Fruit fly (Drosophila melanogaster) whole organism, embryonic: ENCODE results near the gene CG34409.
A peak's percentile ranks its signal among the peaks of the same experiment; 100 is the strongest.

Experiments used
- B-H2 ChIP-seq: fragments of 200-800 bp; sonication (Bioruptor generic); optimal IDR thresholded peaks from 2 replicates; lab custom pipeline; 2018; ENCODE audit warnings: missing biosample characterization, mild to moderate bottlenecking, missing genetic modification characterization
- CG10979 ChIP-seq: fragments of 200-800 bp; sonication (Bioruptor generic); optimal IDR thresholded peaks from 2 replicates; lab custom pipeline; 2018; ENCODE audit warnings: missing biosample characterization, mild to moderate bottlenecking, missing genetic modification characterization, moderate library complexity
- CG14441 ChIP-seq: fragments of 200-800 bp; sonication (Bioruptor generic); IDR thresholded peaks from 2 replicates; pipeline ENCODE4 v1.3.6; 2022; ENCODE audit warnings: missing biosample characterization, missing genetic modification characterization
- CG14860 ChIP-seq: fragments of 200-800 bp; sonication (Bioruptor generic); IDR thresholded peaks from 3 replicates; pipeline ENCODE4 v1.3.6; 2022; ENCODE audit warnings: missing biosample characterization, missing genetic modification characterization; ENCODE audit not compliant: partially characterized antibody
- CG15479 ChIP-seq: fragments of 200-800 bp; sonication (Bioruptor generic); optimal IDR thresholded peaks from 3 replicates; lab custom pipeline; 2019; ENCODE audit warnings: missing biosample characterization, mild to moderate bottlenecking, missing genetic modification characterization, moderate library complexity
- CG17802 ChIP-seq: fragments of 200-800 bp; sonication (Bioruptor generic); optimal IDR thresholded peaks from 2 replicates; lab custom pipeline; 2018; ENCODE audit warnings: missing biosample characterization, mild to moderate bottlenecking, missing genetic modification characterization, moderate library complexity
- CG18476 ChIP-seq: fragments of 200-800 bp; sonication (Bioruptor generic); optimal IDR thresholded peaks from 2 replicates; lab custom pipeline; 2016; ENCODE audit warnings: missing biosample characterization, mild to moderate bottlenecking, missing genetic modification characterization
- CG18619 ChIP-seq: fragments of 200-800 bp; sonication (Bioruptor generic); optimal IDR thresholded peaks from 3 replicates; lab custom pipeline; 2017; ENCODE audit warnings: missing biosample characterization, mild to moderate bottlenecking, missing genetic modification characterization
- CG2116 ChIP-seq: fragments of 200-800 bp; sonication (Bioruptor generic); optimal IDR thresholded peaks from 3 replicates; lab custom pipeline; 2018; ENCODE audit warnings: missing biosample characterization, mild to moderate bottlenecking, missing genetic modification characterization
- CG30403 ChIP-seq: fragments of 200-800 bp; sonication (Bioruptor generic); optimal IDR thresholded peaks from 3 replicates; lab custom pipeline; 2016; ENCODE audit warnings: missing biosample characterization, missing genetic modification characterization
- CG3065 ChIP-seq: fragments of 200-800 bp; sonication (Bioruptor generic); optimal IDR thresholded peaks from 2 replicates; lab custom pipeline; 2016; ENCODE audit warnings: missing biosample characterization, missing genetic modification characterization
- CG33213 ChIP-seq: fragments of 200-800 bp; sonication (Bioruptor generic); optimal IDR thresholded peaks from 3 replicates; lab custom pipeline; 2016; ENCODE audit warnings: missing biosample characterization, missing genetic modification characterization
- CG3407 ChIP-seq: fragments of 200-800 bp; sonication (Bioruptor generic); optimal IDR thresholded peaks from 2 replicates; lab custom pipeline; 2018; ENCODE audit warnings: missing biosample characterization, mild to moderate bottlenecking, missing genetic modification characterization
- CG3726 ChIP-seq: fragments of 200-800 bp; sonication (Bioruptor generic); IDR thresholded peaks from 3 replicates; pipeline ENCODE4, ENCODE4 v1.3.6; 2022; ENCODE audit warnings: missing biosample characterization, missing genetic modification characterization
- CG3847 ChIP-seq: fragments of 200-800 bp; sonication (Bioruptor generic); IDR thresholded peaks from 2 replicates; pipeline ENCODE4 v1.3.6; 2022; ENCODE audit warnings: missing biosample characterization, missing genetic modification characterization
- CG3995 ChIP-seq: fragments of 200-800 bp; sonication (Bioruptor generic); optimal IDR thresholded peaks from 3 replicates; lab custom pipeline; 2016; ENCODE audit warnings: missing biosample characterization, missing genetic modification characterization
- CG4617 ChIP-seq: fragments of 200-800 bp; sonication (Bioruptor generic); optimal IDR thresholded peaks from 3 replicates; lab custom pipeline; 2016; ENCODE audit warnings: missing biosample characterization, missing genetic modification characterization, borderline replicate concordance
- CG7357 ChIP-seq: fragments of 200-800 bp; sonication (Bioruptor generic); IDR thresholded peaks from 3 replicates; pipeline ENCODE4 v1.3.6; 2022; ENCODE audit warnings: missing biosample characterization, missing genetic modification characterization
- CG8290 ChIP-seq, 3 experiments: fragments of 200-800 bp; sonication (Bioruptor generic); optimal IDR thresholded peaks; 2 replicates each; lab custom pipeline; 2016 to 2019; ENCODE audit warnings: missing biosample characterization in 3 of 3, missing genetic modification characterization in 3 of 3, mild to moderate bottlenecking in 2 of 3, moderate library complexity in 1 of 3
- Camta ChIP-seq: fragments of 200-800 bp; sonication (Bioruptor generic); optimal IDR thresholded peaks from 2 replicates; lab custom pipeline; 2016; ENCODE audit warnings: missing biosample characterization, missing genetic modification characterization
- Dbx ChIP-seq: fragments of 200-800 bp; sonication (Bioruptor generic); IDR thresholded peaks from 3 replicates; pipeline ENCODE4 v1.3.6; 2022; ENCODE audit warnings: missing biosample characterization, missing genetic modification characterization
- Dip2 ChIP-seq: fragments of 200-800 bp; sonication (Bioruptor generic); IDR thresholded peaks from 2 replicates; pipeline ENCODE4 v1.3.6; 2022; ENCODE audit warnings: missing biosample characterization, missing genetic modification characterization
- ERR ChIP-seq: fragments of 200-800 bp; sonication (Bioruptor generic); optimal IDR thresholded peaks from 2 replicates; lab custom pipeline; 2016; ENCODE audit warnings: missing biosample characterization, missing genetic modification characterization
- Eip74EF ChIP-seq, 2 experiments: fragments of 200-800 bp in 1 of 2; fragments of >200 bp in 1 of 2; sonication (Bioruptor generic) in 1 of 2; optimal IDR thresholded peaks; 2 replicates each; lab custom pipeline; 2017 to 2019; ENCODE audit warnings: missing biosample characterization in 2 of 2, missing genetic modification characterization in 2 of 2, mild to moderate bottlenecking in 1 of 2, moderate library complexity in 1 of 2
- Elba2 ChIP-seq: fragments of 200-800 bp; sonication (Bioruptor generic); optimal IDR thresholded peaks from 3 replicates; lab custom pipeline; 2016; ENCODE audit warnings: missing biosample characterization, missing genetic modification characterization
- Fer1 ChIP-seq: fragments of 200-800 bp; sonication (Bioruptor generic); optimal IDR thresholded peaks from 2 replicates; lab custom pipeline; 2017; ENCODE audit warnings: missing biosample characterization, mild to moderate bottlenecking, missing genetic modification characterization
- H2.0 ChIP-seq: fragments of 200-800 bp; sonication (Bioruptor generic); IDR thresholded peaks from 2 replicates; pipeline ENCODE4 v1.3.6; 2022; ENCODE audit warnings: missing biosample characterization, missing genetic modification characterization
- HLH4C ChIP-seq: fragments of 200-800 bp; sonication (Bioruptor generic); IDR thresholded peaks from 3 replicates; pipeline ENCODE4 v1.3.6; 2022; ENCODE audit warnings: missing biosample characterization, missing genetic modification characterization; ENCODE audit not compliant: partially characterized antibody
- HmgZ ChIP-seq: fragments of 200-800 bp; sonication (Bioruptor generic); optimal IDR thresholded peaks from 2 replicates; lab custom pipeline; 2018; ENCODE audit warnings: missing biosample characterization, mild to moderate bottlenecking, missing genetic modification characterization
- Nf-YA ChIP-seq: fragments of 200-800 bp; sonication (Bioruptor generic); IDR thresholded peaks from 2 replicates; pipeline ENCODE4 v1.3.6; 2022; ENCODE audit warnings: missing biosample characterization, missing genetic modification characterization
- Nf-YB ChIP-seq: fragments of 200-800 bp; sonication (Bioruptor generic); optimal IDR thresholded peaks from 3 replicates; lab custom pipeline; 2019; ENCODE audit warnings: missing biosample characterization, mild to moderate bottlenecking, missing genetic modification characterization, moderate library complexity
- bcd ChIP-seq: fragments of 200-800 bp; sonication (Bioruptor generic); optimal IDR thresholded peaks from 2 replicates; lab custom pipeline; 2017; ENCODE audit warnings: missing biosample characterization, mild to moderate bottlenecking, missing genetic modification characterization
- eyg ChIP-seq: fragments of 200-800 bp; sonication (Bioruptor generic); optimal IDR thresholded peaks from 3 replicates; lab custom pipeline; 2016; ENCODE audit warnings: missing biosample characterization, missing genetic modification characterization
- gfzf ChIP-seq: fragments of 200-800 bp; sonication (Bioruptor generic); optimal IDR thresholded peaks from 2 replicates; lab custom pipeline; 2016; ENCODE audit warnings: missing biosample characterization, mild to moderate bottlenecking, missing genetic modification characterization, moderate library complexity
- gro ChIP-seq: fragments of 200-800 bp; sonication (Bioruptor generic); optimal IDR thresholded peaks from 2 replicates; lab custom pipeline; 2016; ENCODE audit warnings: missing biosample characterization, missing genetic modification characterization
- lab ChIP-seq: fragments of 200-800 bp; sonication (Bioruptor generic); optimal IDR thresholded peaks from 3 replicates; lab custom pipeline; 2017; ENCODE audit warnings: missing biosample characterization, missing genetic modification characterization, mild to moderate bottlenecking, moderate library complexity, missing genetic modification reagents
- lola ChIP-seq, 3 experiments: fragments of >200 bp in 2 of 3; fragments of 200-800 bp in 1 of 3; sonication (Bioruptor generic) in 1 of 3; optimal IDR thresholded peaks; 2 replicates each; lab custom pipeline; 2017 to 2019; ENCODE audit warnings: missing biosample characterization in 3 of 3, missing genetic modification characterization in 3 of 3, mild to moderate bottlenecking in 1 of 3, moderate library complexity in 1 of 3
- phol ChIP-seq: fragments of 200-800 bp; sonication (Bioruptor generic); optimal IDR thresholded peaks from 3 replicates; lab custom pipeline; 2018; ENCODE audit warnings: missing biosample characterization, mild to moderate bottlenecking, missing genetic modification characterization, moderate library complexity
- ro ChIP-seq: fragments of 200-800 bp; sonication (Bioruptor generic); IDR thresholded peaks from 2 replicates; pipeline ENCODE4 v1.3.6; 2022; ENCODE audit warnings: missing biosample characterization, missing genetic modification characterization
- salm ChIP-seq: fragments of 200-800 bp; sonication (Bioruptor generic); optimal IDR thresholded peaks from 2 replicates; lab custom pipeline; 2018; ENCODE audit warnings: missing biosample characterization, mild to moderate bottlenecking, missing genetic modification characterization
- sima ChIP-seq: fragments of 200-800 bp; sonication (Bioruptor generic); optimal IDR thresholded peaks from 2 replicates; lab custom pipeline; 2016; ENCODE audit warnings: missing biosample characterization, missing genetic modification characterization
- slbo ChIP-seq: fragments of 200-800 bp; sonication (Bioruptor generic); IDR thresholded peaks from 2 replicates; pipeline ENCODE4 v1.3.6; 2022; ENCODE audit warnings: missing biosample characterization, missing genetic modification characterization
- tap ChIP-seq: fragments of 200-800 bp; optimal IDR thresholded peaks from 3 replicates; lab custom pipeline; 2019; ENCODE audit warnings: missing biosample characterization, mild to moderate bottlenecking, missing genetic modification characterization, moderate library complexity
- tll ChIP-seq, 2 experiments: fragments of 200-800 bp in 1 of 2; fragments of >200 bp in 1 of 2; sonication (Bioruptor generic) in 1 of 2; optimal IDR thresholded peaks; 2 replicates each; lab custom pipeline; 2017 to 2019; ENCODE audit warnings: missing biosample characterization in 2 of 2, missing genetic modification characterization in 2 of 2, mild to moderate bottlenecking in 1 of 2, moderate library complexity in 1 of 2
- unc-4 ChIP-seq: fragments of 200-800 bp; sonication (Bioruptor generic); IDR thresholded peaks from 2 replicates; pipeline ENCODE4 v1.3.6; 2022; ENCODE audit warnings: missing biosample characterization, missing genetic modification characterization; ENCODE audit not compliant: partially characterized antibody
- vvl ChIP-seq: fragments of 200-800 bp; sonication (Bioruptor generic); IDR thresholded peaks from 2 replicates; pipeline ENCODE4 v1.3.6; 2022; ENCODE audit warnings: missing biosample characterization, missing genetic modification characterization
- zen2 ChIP-seq: fragments of 200-800 bp; sonication (Bioruptor generic); IDR thresholded peaks from 3 replicates; pipeline ENCODE4 v1.3.6; 2022; ENCODE audit warnings: missing biosample characterization, missing genetic modification characterization; ENCODE audit not compliant: partially characterized antibody
- zf30C ChIP-seq: fragments of 200-800 bp; sonication (Bioruptor generic); optimal IDR thresholded peaks from 3 replicates; lab custom pipeline; 2018; ENCODE audit warnings: missing biosample characterization, mild to moderate bottlenecking, missing genetic modification characterization

The CG34409 gene

DNA sequence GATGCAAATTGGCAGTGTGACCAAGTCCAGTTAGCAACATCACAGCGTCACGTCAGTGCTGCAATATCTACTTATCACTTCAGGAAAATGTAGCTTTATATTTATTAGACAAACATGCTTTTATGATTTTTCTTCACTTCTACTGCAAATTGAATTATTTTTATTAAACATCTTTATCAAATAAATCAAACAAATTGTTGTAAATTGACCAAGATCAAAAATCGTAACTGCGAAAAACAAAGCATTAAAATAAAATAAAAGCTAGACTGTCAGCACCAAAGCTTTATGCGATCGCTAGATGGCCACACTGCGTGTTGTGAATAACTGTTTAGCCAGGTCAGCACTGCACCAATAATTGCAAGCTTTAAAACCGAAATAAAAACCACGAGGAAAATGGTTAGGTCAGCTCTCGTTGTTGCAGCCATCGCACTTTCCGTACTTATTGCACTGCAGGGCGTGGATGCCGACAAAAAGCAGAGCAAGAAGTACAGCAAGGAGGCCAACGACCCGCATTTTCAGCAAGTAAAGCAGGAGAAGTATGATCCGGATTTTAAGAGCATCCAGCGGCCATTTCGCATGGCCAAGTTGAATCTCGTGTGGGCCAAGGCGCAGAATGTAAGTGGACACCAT, 45.1 kb upstream of the CG34409 start, which contains the start of the genes CG12945 and CG8507 (continued):
- TF ChIP-seq HmgZ (tag; lab: Kevin White, UChicago) (peak; percentile 77), CG18619 (GFP tag; lab: Kevin White, UChicago) (peak; percentile 14), vvl (GFP tag; lab: Robert Waterston, UW) (peak; percentile 31; the same call in 1 of the 2 replicates), Elba2 (peak; percentile 37), zen2 (GFP tag; lab: Robert Waterston, UW) (no peak), ERR (GFP tag; lab: Kevin White, UChicago) (no peak), CG15479 (GFP tag; lab: Kevin White, UChicago) (peak; percentile 8), unc-4 (0 out of 2 replicates have a peak, but pooled peaks have one; percentile 31), H2.0 (GFP tag; lab: Robert Waterston, UW) (no peak), CG7357 (GFP tag; lab: Robert Waterston, UW) (no peak), CG3407 (no peak), eyg (GFP tag; lab: Kevin White, UChicago) (no peak), CG30403 (GFP tag; lab: Kevin White, UChicago) (peak; percentile 67), slbo (GFP tag; lab: Robert Waterston, UW) (peak; percentile 47; the same call in 1 of the 2 replicates), ro (no peak), CG18476 (peak; percentile 26), CG14441 (0 out of 2 replicates have a peak, but pooled peaks have one; percentile 17), B-H2 (GFP tag; lab: Kevin White, UChicago) (no peak), CG4617 (GFP tag; lab: Kevin White, UChicago) (peak; percentile 41), CG3995 (peak; percentile 88), CG2116 (GFP tag; lab: Kevin White, UChicago) (peak; percentile 59), CG10979 (tag; lab: Kevin White, UChicago) (peak; percentile 31), sima (GFP tag; lab: Kevin White, UChicago) (no peak), CG3065 (GFP tag; lab: Kevin White, UChicago) (no peak), Camta (peak; percentile 44), Dip2 (GFP tag; lab: Robert Waterston, UW) (no peak), bcd (GFP tag; lab: Kevin White, UChicago) (peak; percentile 60), CG14860 (GFP tag; lab: Robert Waterston, UW) (no peak), zf30C (no peak), lab (GFP tag; lab: Kevin White, UChicago) (no peak), CG33213 (GFP tag; lab: Kevin White, UChicago) (no peak), salm (no peak), Eip74EF (GFP tag; optimal IDR thresholded peaks at IDR 0.05; lab: Kevin White, UChicago) (no peak), Fer1 (GFP tag; lab: Kevin White, UChicago) (peak; percentile 57), Nf-YB (GFP tag; lab: Kevin White, UChicago) (no peak), tll (GFP tag; optimal IDR thresholded peaks at IDR 0.05; lab: Kevin White, UChicago) (peak in 1 of 2 experiments; percentile 47), lola (GFP tag; optimal IDR thresholded peaks at IDR 0.05; lab: Kevin White, UChicago) (peak in 1 of 3 experiments; percentile 54), gro (GFP tag; lab: Kevin White, UChicago) (no peak), tap (tag; lab: Kevin White, UChicago) (no peak), phol (tag; lab: Kevin White, UChicago) (peak; percentile 68), CG8290 (GFP tag; optimal IDR thresholded peaks at IDR 0.05; lab: Kevin White, UChicago) (peak; percentile 45), CG8290 (tag; optimal IDR thresholded peaks at IDR 0.05; lab: Kevin White, UChicago) (no peak), CG17802 (tag; lab: Kevin White, UChicago) (no peak), gfzf (peak; percentile 79), CG3847 (GFP tag; lab: Robert Waterston, UW) (peak; percentile 81), Nf-YA (GFP tag; lab: Robert Waterston, UW) (no peak), CG3726 (GFP tag; lab: Robert Waterston, UW) (no peak), HLH4C (GFP tag; lab: Robert Waterston, UW) (no peak), Dbx (GFP tag; lab: Robert Waterston, UW) (0 out of 3 replicates have a peak, but pooled peaks have one; percentile 18)
